Fruit fly (Drosophila melanogaster): ENCODE results near the gene nmo.

Gene nmo

dm6 chr3L:7954967-7955366, 23.9 kb upstream of the nmo start:
- no peak for TF ChIP-seq Sox102F (GFP tag; optimal IDR thresholded peaks at IDR 0.05)

dm6 chr3L:7956718-7957117, 22.1 kb upstream of the nmo start:
- TF ChIP-seq Smox (GFP tag; optimal IDR thresholded peaks at IDR 0.05) (no peak), Hr39 (GFP tag; optimal IDR thresholded peaks at IDR 0.05) (no peak), Blimp-1 (GFP tag; optimal IDR thresholded peaks at IDR 0.05) (no peak), CG32006 (GFP tag; optimal IDR thresholded peaks at IDR 0.05) (no peak), lz (GFP tag; optimal IDR thresholded peaks at IDR 0.05) (no peak), vri (GFP tag; optimal IDR thresholded peaks at IDR 0.05) (no peak), CG16779 (tag; optimal IDR thresholded peaks at IDR 0.05) (no peak), fd59A (GFP tag; optimal IDR thresholded peaks at IDR 0.05) (no peak), cyc (GFP tag; optimal IDR thresholded peaks at IDR 0.05) (no peak)

- TF ChIP-seq esn (GFP tag; optimal IDR thresholded peaks at IDR 0.05) (no peak), CG6792 (GFP tag; optimal IDR thresholded peaks at IDR 0.05) (no peak), Eip78C (GFP tag) (peak; percentile 33)
Observed at dm6 chr3L:7958083-7958482, 20.8 kb upstream of the nmo start.

dm6 chr3L:7958590-7959180, 20.2 kb upstream of the nmo start:
- TF ChIP-seq Sox14 (GFP tag; optimal IDR thresholded peaks at IDR 0.05), result no peak
- TF ChIP-seq lz (GFP tag; optimal IDR thresholded peaks at IDR 0.05), result no peak
- no peak for TF ChIP-seq pdm3 (GFP tag; optimal IDR thresholded peaks at IDR 0.05)
- TF ChIP-seq Sox15 (GFP tag; optimal IDR thresholded peaks at IDR 0.05), result no peak
- no peak for TF ChIP-seq Ets21C (GFP tag; optimal IDR thresholded peaks at IDR 0.05)

- peak; percentile 54 for TF ChIP-seq Eip78C (GFP tag)
- TF ChIP-seq Sox102F (GFP tag; optimal IDR thresholded peaks at IDR 0.05), result peak; percentile 21
- TF ChIP-seq Blimp-1 (GFP tag; optimal IDR thresholded peaks at IDR 0.05), result peak; percentile 13
- peak; percentile 74 for TF ChIP-seq vri (GFP tag; optimal IDR thresholded peaks at IDR 0.05)
- TF ChIP-seq fkh (GFP tag; optimal IDR thresholded peaks at IDR 0.05), result peak; percentile 80
- no peak for TF ChIP-seq net (GFP tag; optimal IDR thresholded peaks at IDR 0.05)
- no peak for TF ChIP-seq CG6808 (GFP tag; optimal IDR thresholded peaks at IDR 0.05)
- peak; percentile 19 for TF ChIP-seq Eip93F (GFP tag; optimal IDR thresholded peaks at IDR 0.05)
- no peak for TF ChIP-seq dac (GFP tag; optimal IDR thresholded peaks at IDR 0.05)
Observed at dm6 chr3L:7960707-7961695, 17.8 kb upstream of the nmo start.

- TF ChIP-seq fkh (GFP tag; optimal IDR thresholded peaks at IDR 0.05) (peak; percentile 85), Eip78C (GFP tag) (peak; percentile 32), spab (GFP tag; optimal IDR thresholded peaks at IDR 0.05) (no peak)
Observed at dm6 chr3L:7961973-7962753, 16.7 kb upstream of the nmo start.

dm6 chr3L:7963022-7963421, 15.8 kb upstream of the nmo start:
- no peak for TF ChIP-seq fd85E (GFP tag; optimal IDR thresholded peaks at IDR 0.05)
- no peak for TF ChIP-seq Hr38 (GFP tag; optimal IDR thresholded peaks at IDR 0.05)
- TF ChIP-seq pdm3 (GFP tag; optimal IDR thresholded peaks at IDR 0.05), result no peak
- no peak for TF ChIP-seq lz (GFP tag; optimal IDR thresholded peaks at IDR 0.05)
- no peak for TF ChIP-seq CG1621 (tag; optimal IDR thresholded peaks at IDR 0.05)
- TF ChIP-seq Sox14 (GFP tag; optimal IDR thresholded peaks at IDR 0.05), result no peak
- no peak for TF ChIP-seq CG10669 (GFP tag; optimal IDR thresholded peaks at IDR 0.05)
- TF ChIP-seq CG10631 (GFP tag; optimal IDR thresholded peaks at IDR 0.05), result no peak
- no peak for TF ChIP-seq CG8632 (GFP tag; optimal IDR thresholded peaks at IDR 0.05)
- no peak for TF ChIP-seq CG8319 (GFP tag; optimal IDR thresholded peaks at IDR 0.05)
- TF ChIP-seq vri (GFP tag; optimal IDR thresholded peaks at IDR 0.05), result no peak
- TF ChIP-seq spab (GFP tag; optimal IDR thresholded peaks at IDR 0.05), result no peak
- no peak for TF ChIP-seq acj6 (GFP tag; optimal IDR thresholded peaks at IDR 0.05)
- TF ChIP-seq CG4318 (GFP tag; optimal IDR thresholded peaks at IDR 0.05), result no peak
- TF ChIP-seq CG6276 (GFP tag; optimal IDR thresholded peaks at IDR 0.05), result no peak

All from whole organism, prepupa.